Worm (Caenorhabditis elegans) whole organism, young adult: ENCODE data around the gene C14B1.3.

Experiments
- B0261.1 ChIP-seq: sonication (generic microtip); optimal IDR thresholded peaks from 2 replicates; lab custom pipeline; 2016; ENCODE audit warnings: mild to moderate bottlenecking, missing genetic modification characterization, moderate library complexity, missing compliant biosample characterization
- C17E4.6 ChIP-seq: fragments of 200-800 bp; sonication (Bioruptor generic); IDR thresholded peaks from 2 replicates; pipeline ENCODE4 v1.3.6; 2022; ENCODE audit warnings: missing genetic modification reagents, missing genetic modification characterization, missing compliant biosample characterization
- F22D6.2 ChIP-seq: sonication (generic microtip); optimal IDR thresholded peaks from 2 replicates; lab custom pipeline; 2016; ENCODE audit warnings: mild to moderate bottlenecking, missing genetic modification characterization, missing compliant biosample characterization
- F49E8.2 ChIP-seq: sonication (generic microtip); optimal IDR thresholded peaks from 3 replicates; lab custom pipeline; 2017; ENCODE audit warnings: missing genetic modification characterization, mild to moderate bottlenecking, missing compliant biosample characterization, antibody characterized with exemption, moderate library complexity; ENCODE audit not compliant: insufficient read depth
- Y56A3A.18 ChIP-seq: fragments of 200-800 bp; sonication (Bioruptor generic); IDR thresholded peaks from 2 replicates; pipeline ENCODE4 v1.3.6; 2022; ENCODE audit warnings: missing genetic modification reagents, missing genetic modification characterization, missing compliant biosample characterization
- aptf-2 ChIP-seq: fragments of 200-800 bp; sonication (Bioruptor generic); conservative IDR thresholded peaks from 2 replicates; pipeline ENCODE4 v1.3.6; 2022; ENCODE audit warnings: missing genetic modification reagents, missing genetic modification characterization, missing compliant biosample characterization
- athp-1 ChIP-seq: sonication (generic microtip); optimal IDR thresholded peaks from 2 replicates; lab custom pipeline; 2017; ENCODE audit warnings: mild to moderate bottlenecking, missing genetic modification characterization, missing compliant biosample characterization
- cebp-1 ChIP-seq, 2 experiments: fragments of 200-800 bp in 1 of 2; sonication (Bioruptor generic) in 1 of 2; sonication (generic microtip) in 1 of 2; IDR thresholded peaks in 1 of 2; optimal IDR thresholded peaks in 1 of 2; 2 replicates each; pipeline versions ENCODE4 v1.3.6 to Lab custom; 2017 to 2022; ENCODE audit warnings: missing compliant biosample characterization in 2 of 2, missing genetic modification characterization in 2 of 2, mild to moderate bottlenecking in 1 of 2, missing genetic modification reagents in 1 of 2, moderate library complexity in 1 of 2
- hmg-1.2 ChIP-seq: fragments of 200-800 bp; sonication (Bioruptor generic); IDR thresholded peaks from 2 replicates; pipeline ENCODE4 v1.3.6; 2022; ENCODE audit warnings: missing genetic modification reagents, missing genetic modification characterization, missing compliant biosample characterization
- let-607 ChIP-seq, 2 experiments: fragments of 200-800 bp in 1 of 2; sonication (Bioruptor generic) in 1 of 2; sonication (generic microtip) in 1 of 2; optimal IDR thresholded peaks; 2 replicates each; lab custom pipeline; 2016 to 2018; ENCODE audit warnings: mild to moderate bottlenecking in 2 of 2, missing compliant biosample characterization in 2 of 2, missing genetic modification characterization in 2 of 2, moderate library complexity in 2 of 2, missing genotype in 1 of 2
- nfyb-1 ChIP-seq: fragments of 200-800 bp; sonication (Bioruptor generic); IDR thresholded peaks from 2 replicates; pipeline ENCODE4 v1.3.6; 2022; ENCODE audit warnings: missing genetic modification reagents, missing genetic modification characterization, missing compliant biosample characterization
- snpc-4 ChIP-seq, 5 experiments: fragments of 150-350 bp in 1 of 5; sonication (generic microtip) in 4 of 5; optimal IDR thresholded peaks; 2 replicates each; lab custom pipeline; 2014 to 2018; ENCODE audit warnings: missing genetic modification characterization in 5 of 5, missing biosample characterization in 3 of 5, antibody characterized with exemption in 2 of 5, mild to moderate bottlenecking in 2 of 5, missing compliant biosample characterization in 2 of 5, missing genotype in 2 of 5, moderate library complexity in 2 of 5, missing genetic modification reagents in 1 of 5
- zfh-2 ChIP-seq: fragments of 200-800 bp; sonication (Bioruptor generic); conservative IDR thresholded peaks from 2 replicates; pipeline ENCODE4 v1.3.6; 2022; ENCODE audit warnings: missing genetic modification reagents, missing genetic modification characterization, missing compliant biosample characterization
- ztf-18 ChIP-seq: sonication (generic microtip); optimal IDR thresholded peaks from 2 replicates; lab custom pipeline; 2016; ENCODE audit warnings: missing genotype, mild to moderate bottlenecking, missing genetic modification characterization, missing compliant biosample characterization

- TF ChIP-seq snpc-4 (GFP tag; optimal IDR thresholded peaks at IDR 0.05; lab: Kevin White, UChicago) (no peak), snpc-4 (tag; optimal IDR thresholded peaks at IDR 0.05; lab: Kevin White, UChicago) (no peak), cebp-1 (GFP tag; IDR thresholded peaks at IDR 0.05; lab: Robert Waterston, UW) (peak; percentile 75), cebp-1 (tag; optimal IDR thresholded peaks at IDR 0.05; lab: Kevin White, UChicago) (peak; percentile 97), Y56A3A.18 (GFP tag; lab: Robert Waterston, UW) (no peak), athp-1 (tag; lab: Kevin White, UChicago) (no peak), zfh-2 (GFP tag; lab: Robert Waterston, UW) (no peak), hmg-1.2 (GFP tag; lab: Robert Waterston, UW) (no peak), F49E8.2 (tag; lab: Kevin White, UChicago) (no peak), let-607 (tag; optimal IDR thresholded peaks at IDR 0.05; lab: Kevin White, UChicago) (no peak), F22D6.2 (tag; lab: Kevin White, UChicago) (no peak), B0261.1 (tag; lab: Kevin White, UChicago) (no peak), nfyb-1 (GFP tag; lab: Robert Waterston, UW) (no peak), ztf-18 (tag; lab: Kevin White, UChicago) (no peak), aptf-2 (GFP tag; lab: Robert Waterston, UW) (no peak), C17E4.6 (no peak)
Measured at ce11 chrIII:3657479-3657878, 45.9 kb upstream of the C14B1.3 start, which contains the start of gene C46F11.5.
